Fruit fly (Drosophila melanogaster) whole organism, embryonic: Measurements from ENCODE around the gene f-cup.

Experiments used
- Ada2b ChIP-seq: fragments of 200-800 bp; sonication (Bioruptor generic); IDR thresholded peaks from 2 replicates; pipeline ENCODE4 v1.3.6; 2022; ENCODE audit warnings: missing biosample characterization, missing genetic modification characterization
- Adf1 ChIP-seq: fragments of 200-800 bp; sonication (Bioruptor generic); IDR thresholded peaks from 2 replicates; pipeline ENCODE4 v1.3.6; 2022; ENCODE audit warnings: missing biosample characterization, missing genetic modification characterization
- Awh ChIP-seq: fragments of 200-800 bp; sonication (Bioruptor generic); IDR thresholded peaks from 2 replicates; pipeline ENCODE4, ENCODE4 v1.3.6; 2022; ENCODE audit warnings: missing biosample characterization, missing genetic modification characterization
- B-H1 ChIP-seq: fragments of 200-800 bp; sonication (Bioruptor generic); IDR thresholded peaks from 3 replicates; pipeline ENCODE4 v1.3.6; 2022; ENCODE audit warnings: missing biosample characterization, missing genetic modification characterization
- Bteb2 ChIP-seq: fragments of 200-800 bp; sonication (Bioruptor generic); optimal IDR thresholded peaks from 2 replicates; lab custom pipeline; 2016; ENCODE audit warnings: missing biosample characterization, missing genetic modification characterization
- CG10959 ChIP-seq: fragments of 200-800 bp; sonication (Bioruptor generic); IDR thresholded peaks from 2 replicates; pipeline ENCODE4 v1.3.6; 2022; ENCODE audit warnings: missing biosample characterization, missing genetic modification characterization
- CG12071 ChIP-seq: fragments of 200-800 bp; sonication (Bioruptor generic); optimal IDR thresholded peaks from 3 replicates; lab custom pipeline; 2018; ENCODE audit warnings: missing biosample characterization, mild to moderate bottlenecking, missing genetic modification characterization
- CG12104 ChIP-seq: fragments of 200-800 bp; sonication (Bioruptor generic); optimal IDR thresholded peaks from 3 replicates; lab custom pipeline; 2016; ENCODE audit warnings: missing biosample characterization, missing genetic modification characterization
- CG12659 ChIP-seq: fragments of 200-800 bp; sonication (Bioruptor generic); optimal IDR thresholded peaks from 3 replicates; lab custom pipeline; 2017; ENCODE audit warnings: mild to moderate bottlenecking, missing biosample characterization, missing genetic modification reagents, missing genetic modification characterization
- CG12744 ChIP-seq: fragments of 200-800 bp; sonication (Bioruptor generic); optimal IDR thresholded peaks from 2 replicates; lab custom pipeline; 2016; ENCODE audit warnings: missing biosample characterization, missing genetic modification characterization
- CG14441 ChIP-seq: fragments of 200-800 bp; sonication (Bioruptor generic); IDR thresholded peaks from 2 replicates; pipeline ENCODE4 v1.3.6; 2022; ENCODE audit warnings: missing biosample characterization, missing genetic modification characterization
- CG17568 ChIP-seq: fragments of 200-800 bp; sonication (Bioruptor generic); optimal IDR thresholded peaks from 2 replicates; lab custom pipeline; 2018; ENCODE audit warnings: missing biosample characterization, mild to moderate bottlenecking, missing genetic modification characterization, moderate library complexity
- CG17612 ChIP-seq: fragments of 200-800 bp; sonication (Bioruptor generic); IDR thresholded peaks from 2 replicates; pipeline ENCODE4 v1.3.6; 2022; ENCODE audit warnings: missing biosample characterization, missing genetic modification characterization
- CG18599 ChIP-seq: fragments of 200-800 bp; sonication (Bioruptor generic); optimal IDR thresholded peaks from 3 replicates; lab custom pipeline; 2017; ENCODE audit warnings: missing biosample characterization, missing genetic modification characterization, mild to moderate bottlenecking, moderate library complexity, missing genetic modification reagents
- CG2116 ChIP-seq: fragments of 200-800 bp; sonication (Bioruptor generic); optimal IDR thresholded peaks from 3 replicates; lab custom pipeline; 2018; ENCODE audit warnings: missing biosample characterization, mild to moderate bottlenecking, missing genetic modification characterization
- CG2202 ChIP-seq: fragments of 200-800 bp; sonication (Bioruptor generic); optimal IDR thresholded peaks from 2 replicates; lab custom pipeline; 2018; ENCODE audit warnings: missing biosample characterization, mild to moderate bottlenecking, missing genetic modification characterization
- CG5245 ChIP-seq: fragments of 200-800 bp; sonication (Bioruptor generic); optimal IDR thresholded peaks from 3 replicates; lab custom pipeline; 2016; ENCODE audit warnings: missing biosample characterization, missing genetic modification characterization
- CG6689 ChIP-seq: fragments of 200-800 bp; sonication (Bioruptor generic); IDR thresholded peaks from 2 replicates; pipeline ENCODE4 v1.3.6; 2022; ENCODE audit warnings: missing biosample characterization, missing genetic modification characterization
- CG8359 ChIP-seq: fragments of 200-800 bp; sonication (Bioruptor generic); optimal IDR thresholded peaks from 2 replicates; lab custom pipeline; 2017; ENCODE audit warnings: missing biosample characterization, mild to moderate bottlenecking, missing genetic modification characterization, borderline replicate concordance
- CG9876 ChIP-seq: fragments of 200-800 bp; sonication (Bioruptor generic); optimal IDR thresholded peaks from 2 replicates; lab custom pipeline; 2016; ENCODE audit warnings: missing biosample characterization, missing genetic modification characterization
- Dp ChIP-seq: fragments of 200-800 bp; sonication (Bioruptor generic); optimal IDR thresholded peaks from 2 replicates; lab custom pipeline; 2018; ENCODE audit warnings: missing biosample characterization, mild to moderate bottlenecking, missing genetic modification characterization, moderate library complexity
- Ets97D ChIP-seq: fragments of 200-800 bp; sonication (Bioruptor generic); optimal IDR thresholded peaks from 3 replicates; lab custom pipeline; 2016; ENCODE audit warnings: missing biosample characterization, missing genetic modification characterization
- Fer2 ChIP-seq: fragments of 200-800 bp; sonication (Bioruptor generic); optimal IDR thresholded peaks from 2 replicates; lab custom pipeline; 2018; ENCODE audit warnings: missing biosample characterization, mild to moderate bottlenecking, missing genetic modification characterization, moderate library complexity
- H2.0 ChIP-seq: fragments of 200-800 bp; sonication (Bioruptor generic); IDR thresholded peaks from 2 replicates; pipeline ENCODE4 v1.3.6; 2022; ENCODE audit warnings: missing biosample characterization, missing genetic modification characterization
- Hand ChIP-seq: fragments of 200-800 bp; sonication (Bioruptor generic); optimal IDR thresholded peaks from 2 replicates; lab custom pipeline; 2017; ENCODE audit warnings: mild to moderate bottlenecking, missing biosample characterization, missing genetic modification reagents, missing genetic modification characterization
- HmgZ ChIP-seq: fragments of 200-800 bp; sonication (Bioruptor generic); optimal IDR thresholded peaks from 2 replicates; lab custom pipeline; 2018; ENCODE audit warnings: missing biosample characterization, mild to moderate bottlenecking, missing genetic modification characterization
- Hmr ChIP-seq: fragments of 200-800 bp; sonication (Bioruptor generic); optimal IDR thresholded peaks from 3 replicates; lab custom pipeline; 2017; ENCODE audit warnings: mild to moderate bottlenecking, missing biosample characterization, missing genetic modification reagents, missing genetic modification characterization
- Hmx ChIP-seq: fragments of 200-800 bp; sonication (Bioruptor generic); optimal IDR thresholded peaks from 2 replicates; lab custom pipeline; 2016; ENCODE audit warnings: missing biosample characterization, missing genetic modification characterization
- Hr39 ChIP-seq: fragments of >200 bp; optimal IDR thresholded peaks from 2 replicates; lab custom pipeline; 2017
- NC2α ChIP-seq: fragments of 200-800 bp; sonication (Bioruptor generic); optimal IDR thresholded peaks from 2 replicates; lab custom pipeline; 2016; ENCODE audit warnings: missing biosample characterization, missing genetic modification characterization
- Nf-YC ChIP-seq: fragments of 200-800 bp; optimal IDR thresholded peaks from 3 replicates; lab custom pipeline; 2019; ENCODE audit warnings: missing biosample characterization, mild to moderate bottlenecking, missing genetic modification characterization, moderate library complexity
- Pdp1 ChIP-seq, 2 experiments: fragments of 200-800 bp; sonication (Bioruptor generic); optimal IDR thresholded peaks; 3 replicates each; lab custom pipeline; 2016; ENCODE audit warnings: missing biosample characterization in 2 of 2, missing genetic modification characterization in 2 of 2, mild to moderate bottlenecking in 1 of 2, moderate library complexity in 1 of 2
- ac ChIP-seq: fragments of 200-800 bp; sonication (Bioruptor generic); optimal IDR thresholded peaks from 3 replicates; lab custom pipeline; 2017; ENCODE audit warnings: missing biosample characterization, mild to moderate bottlenecking, missing genetic modification characterization
- cad ChIP-seq: fragments of >200 bp; optimal IDR thresholded peaks from 2 replicates; lab custom pipeline; 2017; ENCODE audit warnings: missing biosample characterization, missing genetic modification characterization
- chm ChIP-seq: fragments of 200-800 bp; sonication (Bioruptor generic); IDR thresholded peaks from 2 replicates; pipeline ENCODE4 v1.3.6; 2022; ENCODE audit warnings: missing biosample characterization, missing genetic modification characterization
- corto ChIP-seq: fragments of 200-800 bp; sonication (Bioruptor generic); optimal IDR thresholded peaks from 2 replicates; lab custom pipeline; 2016; ENCODE audit warnings: missing biosample characterization, mild to moderate bottlenecking, missing genetic modification characterization, moderate library complexity
- hb ChIP-seq: fragments of 200-800 bp; sonication (Bioruptor generic); IDR thresholded peaks from 3 replicates; pipeline ENCODE4 v1.3.6; 2022; ENCODE audit warnings: missing biosample characterization, missing genetic modification characterization; ENCODE audit not compliant: partially characterized antibody
- hkb ChIP-seq, 2 experiments: fragments of 200-800 bp in 1 of 2; fragments of >200 bp in 1 of 2; sonication (Bioruptor generic) in 1 of 2; IDR thresholded peaks in 1 of 2; optimal IDR thresholded peaks in 1 of 2; 2 replicates each; pipeline versions ENCODE4 v1.3.6 to Lab custom; 2017 to 2022; ENCODE audit warnings: missing biosample characterization in 1 of 2, missing genetic modification characterization in 1 of 2
- ind ChIP-seq: fragments of 200-800 bp; sonication (Bioruptor generic); optimal IDR thresholded peaks from 3 replicates; lab custom pipeline; 2016; ENCODE audit warnings: missing biosample characterization, missing genetic modification characterization
- klu ChIP-seq: fragments of 200-800 bp; sonication (Bioruptor generic); IDR thresholded peaks from 2 replicates; pipeline ENCODE4 v1.3.6; 2022; ENCODE audit warnings: missing biosample characterization, missing genetic modification characterization
- nau ChIP-seq: fragments of 200-800 bp; sonication (Bioruptor generic); optimal IDR thresholded peaks from 3 replicates; lab custom pipeline; 2017; ENCODE audit warnings: missing biosample characterization, mild to moderate bottlenecking, missing genetic modification characterization, missing genetic modification reagents
- odd ChIP-seq: fragments of 200-800 bp; sonication (Bioruptor generic); optimal IDR thresholded peaks from 2 replicates; lab custom pipeline; 2017; ENCODE audit warnings: missing biosample characterization, mild to moderate bottlenecking, missing genetic modification characterization
- pb ChIP-seq: fragments of 200-800 bp; sonication (Bioruptor generic); optimal IDR thresholded peaks from 3 replicates; lab custom pipeline; 2016; ENCODE audit warnings: missing biosample characterization, missing genetic modification characterization
- psq ChIP-seq: fragments of 200-800 bp; sonication (Bioruptor generic); optimal IDR thresholded peaks from 2 replicates; lab custom pipeline; 2017; ENCODE audit warnings: missing biosample characterization, missing genetic modification characterization
- pzg ChIP-seq: fragments of 200-800 bp; sonication (Bioruptor generic); optimal IDR thresholded peaks from 3 replicates; lab custom pipeline; 2018; ENCODE audit warnings: missing biosample characterization, mild to moderate bottlenecking, missing genetic modification characterization, moderate library complexity
- tap ChIP-seq: fragments of 200-800 bp; optimal IDR thresholded peaks from 3 replicates; lab custom pipeline; 2019; ENCODE audit warnings: missing biosample characterization, mild to moderate bottlenecking, missing genetic modification characterization, moderate library complexity
- tx ChIP-seq: fragments of 200-800 bp; sonication (Bioruptor generic); optimal IDR thresholded peaks from 2 replicates; lab custom pipeline; 2016; ENCODE audit warnings: missing biosample characterization, missing genetic modification characterization
- unpg ChIP-seq: fragments of 200-800 bp; sonication (Bioruptor generic); optimal IDR thresholded peaks from 3 replicates; lab custom pipeline; 2018; ENCODE audit warnings: missing biosample characterization, mild to moderate bottlenecking, missing genetic modification characterization, moderate library complexity
- usp ChIP-seq: fragments of >200 bp; optimal IDR thresholded peaks from 2 replicates; lab custom pipeline; 2017; ENCODE audit warnings: missing biosample characterization, missing genetic modification characterization
- vvl ChIP-seq: fragments of 200-800 bp; sonication (Bioruptor generic); IDR thresholded peaks from 2 replicates; pipeline ENCODE4 v1.3.6; 2022; ENCODE audit warnings: missing biosample characterization, missing genetic modification characterization

Gene f-cup

DNA sequence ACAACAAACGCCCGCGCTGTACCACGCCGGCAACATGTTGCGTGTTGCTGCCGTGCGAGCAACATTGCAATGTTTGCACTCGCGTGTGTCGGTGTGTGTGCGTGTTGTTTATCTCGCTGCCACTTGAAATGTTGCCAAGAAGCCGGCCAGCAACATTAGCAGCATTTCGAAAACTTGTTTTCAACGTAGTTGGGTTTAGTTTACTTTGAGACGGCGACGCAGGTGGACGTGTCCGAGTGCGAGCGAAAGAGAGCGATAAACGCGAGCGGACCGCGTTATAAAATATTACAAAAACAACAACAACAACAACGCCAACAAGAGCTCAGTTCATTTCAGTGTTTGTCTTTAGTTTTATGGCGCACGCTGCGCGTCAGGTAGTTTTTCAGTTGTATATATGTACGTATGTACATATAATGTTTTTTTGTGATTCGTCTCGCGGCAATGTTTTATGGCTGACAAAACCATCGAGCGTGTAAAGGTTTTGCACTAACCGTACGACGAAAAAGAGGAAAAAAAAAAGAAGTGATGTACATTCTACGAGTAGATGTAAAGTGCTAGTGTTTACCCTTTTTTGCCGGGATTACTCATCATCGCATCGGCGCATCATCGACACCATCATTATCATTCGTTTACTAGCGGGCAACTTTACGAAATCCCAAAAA lies 14.5 kb upstream of the f-cup start, which contains the start of gene kmr (continued):
- TF ChIP-seq pzg (GFP tag; lab: Kevin White, UChicago) (no peak), CG12744 (GFP tag; lab: Kevin White, UChicago) (no peak), Ada2b (GFP tag; lab: Robert Waterston, UW) (no peak), vvl (peak; percentile 65; the same call in 1 of the 2 replicates), klu (no peak), CG17568 (GFP tag; lab: Kevin White, UChicago) (peak; percentile 64), CG12071 (peak; percentile 64), CG6689 (no peak), CG5245 (GFP tag; lab: Kevin White, UChicago) (no peak), tx (GFP tag; lab: Kevin White, UChicago) (no peak), unpg (peak; percentile 54), chm (GFP tag; lab: Robert Waterston, UW) (peak; percentile 78), hkb (optimal IDR thresholded peaks at IDR 0.05; lab: Kevin White, UChicago) (no peak), hkb (GFP tag; IDR thresholded peaks at IDR 0.05; lab: Robert Waterston, UW) (peak; percentile 75), usp (no peak), pb (GFP tag; lab: Kevin White, UChicago) (peak; percentile 6), Awh (GFP tag; lab: Robert Waterston, UW) (peak; percentile 51; the same call in 1 of the 2 replicates), CG17612 (GFP tag; lab: Robert Waterston, UW) (no peak), tap (tag; lab: Kevin White, UChicago) (peak; percentile 67), CG2116 (GFP tag; lab: Kevin White, UChicago) (peak; percentile 19), corto (no peak), Nf-YC (tag; lab: Kevin White, UChicago) (peak; percentile 64), NC2α (GFP tag; lab: Kevin White, UChicago) (peak; percentile 12), Dp (GFP tag; lab: Kevin White, UChicago) (no peak), ac (GFP tag; lab: Kevin White, UChicago) (peak; percentile 44), H2.0 (GFP tag; lab: Robert Waterston, UW) (no peak), B-H1 (GFP tag; lab: Robert Waterston, UW) (no peak; the same call in 2 of the 3 replicates), psq (GFP tag; lab: Kevin White, UChicago) (no peak), nau (GFP tag; lab: Kevin White, UChicago) (peak; percentile 72), Hmx (no peak), HmgZ (peak; percentile 47), CG10959 (GFP tag; lab: Robert Waterston, UW) (no peak), Hr39 (no peak), CG9876 (GFP tag; lab: Kevin White, UChicago) (peak; percentile 3), CG12659 (GFP tag; lab: Kevin White, UChicago) (peak; percentile 24), odd (GFP tag; lab: Kevin White, UChicago) (peak; percentile 50), Adf1 (peak; percentile 67), CG12104 (GFP tag; lab: Kevin White, UChicago) (no peak), Pdp1 (GFP tag; optimal IDR thresholded peaks at IDR 0.05; lab: Kevin White, UChicago) (peak in 1 of 2 experiments; percentile 85), Ets97D (GFP tag; lab: Kevin White, UChicago) (no peak), CG8359 (GFP tag; lab: Kevin White, UChicago) (peak; percentile 22), Fer2 (tag; lab: Kevin White, UChicago) (no peak), hb (GFP tag; lab: Robert Waterston, UW) (no peak), Bteb2 (GFP tag; lab: Kevin White, UChicago) (no peak), ind (GFP tag; lab: Kevin White, UChicago) (no peak), CG14441 (no peak; the same call in 1 of the 2 replicates), Hand (GFP tag; lab: Kevin White, UChicago) (peak; percentile 58), CG2202 (peak; percentile 48), Hmr (peak; percentile 32), CG18599 (GFP tag; lab: Kevin White, UChicago) (peak; percentile 48), cad (GFP tag; lab: Kevin White, UChicago) (peak; percentile 87)
